Fruit fly (Drosophila melanogaster) whole organism, adult: Measurements from ENCODE around the gene CG7601.

Experiments
- CG33017 ChIP-seq: fragments of 200-800 bp; sonication (Bioruptor generic); optimal IDR thresholded peaks from 2 replicates; lab custom pipeline; 2018; ENCODE audit warnings: missing biosample characterization, mild to moderate bottlenecking, missing genetic modification characterization, moderate library complexity
- CG5204 ChIP-seq: fragments of 200-800 bp; sonication (Bioruptor generic); optimal IDR thresholded peaks from 2 replicates; lab custom pipeline; 2016; ENCODE audit warnings: missing biosample characterization, missing genetic modification characterization
- Clk ChIP-seq: fragments of 200-800 bp; sonication (Bioruptor generic); optimal IDR thresholded peaks from 2 replicates; lab custom pipeline; 2017; ENCODE audit warnings: missing biosample characterization, missing genetic modification characterization
- Hr96 ChIP-seq: fragments of 200-800 bp; sonication (Bioruptor generic); optimal IDR thresholded peaks from 2 replicates; lab custom pipeline; 2016; ENCODE audit warnings: missing biosample characterization, missing genetic modification characterization
- bab1 ChIP-seq: fragments of 200-800 bp; sonication (Bioruptor generic); optimal IDR thresholded peaks from 3 replicates; lab custom pipeline; 2019; ENCODE audit warnings: missing biosample characterization, mild to moderate bottlenecking, missing genetic modification characterization, moderate library complexity
- kay ChIP-seq: fragments of 200-800 bp; sonication (Bioruptor generic); peaks from one replicate; lab custom pipeline; 2016; ENCODE audit warnings: missing biosample characterization, missing genetic modification characterization, borderline replicate concordance

- TF ChIP-seq Clk (GFP tag; lab: Kevin White, UChicago) (no peak), CG5204 (GFP tag; lab: Kevin White, UChicago) (no peak), bab1 (GFP tag; lab: Kevin White, UChicago) (no peak), Hr96 (no peak), CG33017 (tag; lab: Kevin White, UChicago) (no peak), kay (GFP tag; lab: Kevin White, UChicago) (no peak)
Observed at dm6 chr3R:29763804-29764203, 27.3 kb upstream of the CG7601 start.
